Fruit fly (Drosophila melanogaster) whole organism, embryonic: ENCODE measurements around the gene Pstk.

Source experiments
- Ada2b ChIP-seq: fragments of 200-800 bp; sonication (Bioruptor generic); IDR thresholded peaks from 2 replicates; pipeline ENCODE4 v1.3.6; 2022; ENCODE audit warnings: missing biosample characterization, missing genetic modification characterization
- Awh ChIP-seq: fragments of 200-800 bp; sonication (Bioruptor generic); IDR thresholded peaks from 2 replicates; pipeline ENCODE4, ENCODE4 v1.3.6; 2022; ENCODE audit warnings: missing biosample characterization, missing genetic modification characterization
- C15 ChIP-seq: fragments of 200-800 bp; sonication (Bioruptor generic); IDR thresholded peaks from 3 replicates; pipeline ENCODE4 v1.3.6; 2022; ENCODE audit warnings: missing biosample characterization, missing genetic modification characterization
- CG11085 ChIP-seq: fragments of 200-800 bp; sonication (Bioruptor generic); IDR thresholded peaks from 2 replicates; pipeline ENCODE4 v1.3.6; 2022; ENCODE audit warnings: missing biosample characterization, missing genetic modification characterization
- CG12391 ChIP-seq: fragments of 200-800 bp; sonication (Bioruptor generic); optimal IDR thresholded peaks from 3 replicates; lab custom pipeline; 2018; ENCODE audit warnings: missing biosample characterization, mild to moderate bottlenecking, missing genetic modification characterization, moderate library complexity
- CG12744 ChIP-seq: fragments of 200-800 bp; sonication (Bioruptor generic); optimal IDR thresholded peaks from 2 replicates; lab custom pipeline; 2016; ENCODE audit warnings: missing biosample characterization, missing genetic modification characterization
- CG16813 ChIP-seq: fragments of 200-800 bp; sonication (Bioruptor generic); IDR thresholded peaks from 3 replicates; pipeline ENCODE4 v1.3.6; 2022; ENCODE audit warnings: missing biosample characterization, missing genetic modification characterization; ENCODE audit not compliant: partially characterized antibody
- CG16815 ChIP-seq: fragments of 200-800 bp; sonication (Bioruptor generic); optimal IDR thresholded peaks from 3 replicates; lab custom pipeline; 2017; ENCODE audit warnings: missing biosample characterization, mild to moderate bottlenecking, missing genetic modification characterization
- CG1792 ChIP-seq: fragments of 200-800 bp; sonication (Bioruptor generic); optimal IDR thresholded peaks from 2 replicates; lab custom pipeline; 2016; ENCODE audit warnings: missing biosample characterization, missing genetic modification characterization
- CG18619 ChIP-seq: fragments of 200-800 bp; sonication (Bioruptor generic); optimal IDR thresholded peaks from 3 replicates; lab custom pipeline; 2017; ENCODE audit warnings: missing biosample characterization, mild to moderate bottlenecking, missing genetic modification characterization
- CG31224 ChIP-seq: fragments of 200-800 bp; sonication (Bioruptor generic); IDR thresholded peaks from 2 replicates; pipeline ENCODE4 v1.3.6; 2022; ENCODE audit warnings: missing biosample characterization, missing genetic modification characterization
- CG34224 ChIP-seq: fragments of 200-800 bp; sonication (Bioruptor generic); IDR thresholded peaks from 3 replicates; pipeline ENCODE4 v1.3.6; 2022; ENCODE audit warnings: missing biosample characterization, missing genetic modification characterization; ENCODE audit not compliant: partially characterized antibody
- CG34376 ChIP-seq: fragments of 200-800 bp; sonication (Bioruptor generic); optimal IDR thresholded peaks from 2 replicates; lab custom pipeline; 2018; ENCODE audit warnings: missing biosample characterization, mild to moderate bottlenecking, missing genetic modification characterization
- CG5953 ChIP-seq: fragments of 200-800 bp; sonication (Bioruptor generic); IDR thresholded peaks from 2 replicates; pipeline ENCODE4 v1.3.6; 2022; ENCODE audit warnings: missing biosample characterization, missing genetic modification characterization
- CG7556 ChIP-seq: fragments of 200-800 bp; sonication (Bioruptor generic); optimal IDR thresholded peaks from 2 replicates; lab custom pipeline; 2017; ENCODE audit warnings: missing biosample characterization, mild to moderate bottlenecking, missing genetic modification characterization
- CG8089 ChIP-seq: fragments of 200-800 bp; sonication (Bioruptor generic); optimal IDR thresholded peaks from 3 replicates; lab custom pipeline; 2016; ENCODE audit warnings: missing biosample characterization, missing genetic modification characterization
- CG9215 ChIP-seq: fragments of 200-800 bp; sonication (Bioruptor generic); IDR thresholded peaks from 2 replicates; pipeline ENCODE4 v1.3.6; 2022; ENCODE audit warnings: missing biosample characterization, missing genetic modification characterization
- CG9727 ChIP-seq: fragments of 200-800 bp; sonication (Bioruptor generic); optimal IDR thresholded peaks from 3 replicates; lab custom pipeline; 2017; ENCODE audit warnings: missing biosample characterization, mild to moderate bottlenecking, missing genetic modification characterization
- D ChIP-seq, 2 experiments: fragments of 200-800 bp in 1 of 2; fragments of >200 bp in 1 of 2; sonication (Bioruptor generic) in 1 of 2; optimal IDR thresholded peaks; 2 replicates in 1 of 2; 3 replicates in 1 of 2; lab custom pipeline; 2017; ENCODE audit warnings: mild to moderate bottlenecking in 1 of 2, missing biosample characterization in 1 of 2, missing genetic modification characterization in 1 of 2, missing genetic modification reagents in 1 of 2
- Dip3 ChIP-seq: fragments of 200-800 bp; sonication (Bioruptor generic); optimal IDR thresholded peaks from 3 replicates; lab custom pipeline; 2016; ENCODE audit warnings: missing biosample characterization, missing genetic modification characterization
- Dp ChIP-seq: fragments of 200-800 bp; sonication (Bioruptor generic); optimal IDR thresholded peaks from 2 replicates; lab custom pipeline; 2018; ENCODE audit warnings: missing biosample characterization, mild to moderate bottlenecking, missing genetic modification characterization, moderate library complexity
- Eip74EF ChIP-seq, 2 experiments: fragments of 200-800 bp in 1 of 2; fragments of >200 bp in 1 of 2; sonication (Bioruptor generic) in 1 of 2; optimal IDR thresholded peaks; 2 replicates each; lab custom pipeline; 2017 to 2019; ENCODE audit warnings: missing biosample characterization in 2 of 2, missing genetic modification characterization in 2 of 2, mild to moderate bottlenecking in 1 of 2, moderate library complexity in 1 of 2
- GATAe ChIP-seq: fragments of 200-800 bp; sonication (Bioruptor generic); conservative IDR thresholded peaks from 2 replicates; pipeline ENCODE4 v1.3.6; 2022; ENCODE audit warnings: missing biosample characterization, missing genetic modification characterization
- HHEX ChIP-seq: fragments of 200-800 bp; sonication (Bioruptor generic); optimal IDR thresholded peaks from 3 replicates; lab custom pipeline; 2017; ENCODE audit warnings: missing biosample characterization, mild to moderate bottlenecking, missing genetic modification characterization, missing genetic modification reagents
- HLH54F ChIP-seq: fragments of 200-800 bp; sonication (Bioruptor generic); optimal IDR thresholded peaks from 3 replicates; lab custom pipeline; 2016; ENCODE audit warnings: missing biosample characterization, missing genetic modification characterization
- Hmr ChIP-seq: fragments of 200-800 bp; sonication (Bioruptor generic); optimal IDR thresholded peaks from 3 replicates; lab custom pipeline; 2017; ENCODE audit warnings: mild to moderate bottlenecking, missing biosample characterization, missing genetic modification reagents, missing genetic modification characterization
- Kr ChIP-seq: fragments of 200-800 bp; sonication (Bioruptor generic); optimal IDR thresholded peaks from 2 replicates; lab custom pipeline; 2017; ENCODE audit warnings: missing biosample characterization, mild to moderate bottlenecking, missing genetic modification characterization
- Lim3 ChIP-seq: fragments of 200-800 bp; sonication (Bioruptor generic); IDR thresholded peaks from 2 replicates; pipeline ENCODE4 v1.3.6; 2022; ENCODE audit warnings: missing biosample characterization, missing genetic modification characterization
- Nf-YC ChIP-seq: fragments of 200-800 bp; optimal IDR thresholded peaks from 3 replicates; lab custom pipeline; 2019; ENCODE audit warnings: missing biosample characterization, mild to moderate bottlenecking, missing genetic modification characterization, moderate library complexity
- NfI ChIP-seq: fragments of 200-800 bp; sonication (Bioruptor generic); optimal IDR thresholded peaks from 3 replicates; lab custom pipeline; 2018; ENCODE audit warnings: missing biosample characterization, mild to moderate bottlenecking, missing genetic modification characterization, moderate library complexity
- Oaz ChIP-seq: fragments of 200-800 bp; sonication (Bioruptor generic); IDR thresholded peaks from 2 replicates; pipeline ENCODE4 v1.3.6; 2022; ENCODE audit warnings: missing biosample characterization, missing genetic modification characterization
- Optix ChIP-seq: fragments of 200-800 bp; sonication (Bioruptor generic); IDR thresholded peaks from 3 replicates; pipeline ENCODE4 v1.3.6; 2022; ENCODE audit warnings: missing biosample characterization, missing genetic modification characterization
- Trl ChIP-seq, 3 experiments: fragments of >200 bp in 2 of 3; fragments of 200-800 bp in 1 of 3; sonication (Bioruptor generic) in 1 of 3; optimal IDR thresholded peaks; 2 replicates in 1 of 3; 3 replicates in 2 of 3; lab custom pipeline; 2016 to 2017; ENCODE audit warnings: missing biosample characterization in 1 of 3, missing genetic modification characterization in 1 of 3
- Xrp1 ChIP-seq: fragments of 200-800 bp; sonication (Bioruptor generic); IDR thresholded peaks from 2 replicates; pipeline ENCODE4 v1.3.6; 2022; ENCODE audit warnings: missing biosample characterization, missing genetic modification characterization
- YL-1 ChIP-seq: fragments of 200-800 bp; sonication (Bioruptor generic); optimal IDR thresholded peaks from 3 replicates; lab custom pipeline; 2017; ENCODE audit warnings: missing biosample characterization, mild to moderate bottlenecking, missing genetic modification characterization
- ato ChIP-seq: fragments of 200-800 bp; sonication (Bioruptor generic); IDR thresholded peaks from 2 replicates; pipeline ENCODE4 v1.3.6; 2022; ENCODE audit warnings: missing biosample characterization, missing genetic modification characterization; ENCODE audit not compliant: partially characterized antibody
- cas ChIP-seq: fragments of 200-800 bp; sonication (Bioruptor generic); IDR thresholded peaks from 2 replicates; pipeline ENCODE4 v1.3.6; 2022; ENCODE audit warnings: missing biosample characterization, missing genetic modification characterization
- ci ChIP-seq: fragments of 200-800 bp; sonication (Bioruptor generic); IDR thresholded peaks from 3 replicates; pipeline ENCODE4 v1.3.6; 2022; ENCODE audit warnings: missing biosample characterization, missing genetic modification characterization
- emc ChIP-seq: fragments of 200-800 bp; sonication (Bioruptor generic); optimal IDR thresholded peaks from 2 replicates; lab custom pipeline; 2016; ENCODE audit warnings: missing biosample characterization, missing genetic modification characterization
- exex ChIP-seq: fragments of 200-800 bp; sonication (Bioruptor generic); optimal IDR thresholded peaks from 4 replicates; lab custom pipeline; 2018; ENCODE audit warnings: missing biosample characterization, mild to moderate bottlenecking, missing genetic modification characterization, moderate library complexity
- hth ChIP-seq: fragments of >200 bp; optimal IDR thresholded peaks from 2 replicates; lab custom pipeline; 2017; ENCODE audit warnings: inconsistent platforms
- kah ChIP-seq: fragments of 200-800 bp; sonication (Bioruptor generic); optimal IDR thresholded peaks from 2 replicates; lab custom pipeline; 2018; ENCODE audit warnings: missing biosample characterization, mild to moderate bottlenecking, missing genetic modification characterization
- p53 ChIP-seq: fragments of 200-800 bp; sonication (Bioruptor generic); optimal IDR thresholded peaks from 2 replicates; lab custom pipeline; 2016; ENCODE audit warnings: missing biosample characterization, missing genetic modification characterization
- salm ChIP-seq: fragments of 200-800 bp; sonication (Bioruptor generic); optimal IDR thresholded peaks from 2 replicates; lab custom pipeline; 2018; ENCODE audit warnings: missing biosample characterization, mild to moderate bottlenecking, missing genetic modification characterization
- sens-2 ChIP-seq: fragments of 200-800 bp; sonication (Bioruptor generic); IDR thresholded peaks from 2 replicates; pipeline ENCODE4 v1.3.6; 2022; ENCODE audit warnings: missing biosample characterization, missing genetic modification characterization
- sim ChIP-seq: fragments of 200-800 bp; sonication (Bioruptor generic); IDR thresholded peaks from 2 replicates; pipeline ENCODE4 v1.3.6; 2022; ENCODE audit warnings: missing biosample characterization, missing genetic modification characterization
- sna ChIP-seq: fragments of 200-800 bp; sonication (Bioruptor generic); IDR thresholded peaks from 2 replicates; pipeline ENCODE4 v1.3.6; 2022; ENCODE audit warnings: missing biosample characterization, missing genetic modification characterization; ENCODE audit not compliant: partially characterized antibody
- tin ChIP-seq: fragments of 200-800 bp; sonication (Bioruptor generic); optimal IDR thresholded peaks from 3 replicates; lab custom pipeline; 2016; ENCODE audit warnings: missing biosample characterization, missing genetic modification characterization
- unpg ChIP-seq: fragments of 200-800 bp; sonication (Bioruptor generic); optimal IDR thresholded peaks from 3 replicates; lab custom pipeline; 2018; ENCODE audit warnings: missing biosample characterization, mild to moderate bottlenecking, missing genetic modification characterization, moderate library complexity
- usp ChIP-seq: fragments of >200 bp; optimal IDR thresholded peaks from 2 replicates; lab custom pipeline; 2017; ENCODE audit warnings: missing biosample characterization, missing genetic modification characterization
- yki ChIP-seq: fragments of >200 bp; optimal IDR thresholded peaks from 3 replicates; lab custom pipeline; 2018

The Pstk gene

dm6 chrX:19666991-19667409 lies 48.7 kb upstream of the Pstk start, which contains the start of gene Zw (continued):
- peak; percentile 38 for TF ChIP-seq CG34376 (GFP tag; lab: Kevin White, UChicago)
- no peak for TF ChIP-seq Lim3
- TF ChIP-seq C15 = no peak
- peak; percentile 19 for TF ChIP-seq HHEX
- TF ChIP-seq Trl (optimal IDR thresholded peaks at IDR 0.05; lab: Kevin White, UChicago) = no peak
- peak; percentile 47 for TF ChIP-seq Trl (GFP tag; optimal IDR thresholded peaks at IDR 0.05; lab: Kevin White, UChicago)
- TF ChIP-seq usp (GFP tag; lab: Kevin White, UChicago) = no peak
- no peak for TF ChIP-seq p53 (GFP tag; lab: Kevin White, UChicago)
- peak; percentile 56 for TF ChIP-seq tin (GFP tag; lab: Kevin White, UChicago)
- peak; percentile 48; the same call in 1 of the 2 replicates for TF ChIP-seq Ada2b (GFP tag; lab: Robert Waterston, UW)
- TF ChIP-seq D (optimal IDR thresholded peaks at IDR 0.05; lab: Kevin White, UChicago) = no peak
- no peak for TF ChIP-seq D (GFP tag; optimal IDR thresholded peaks at IDR 0.05; lab: Kevin White, UChicago)
- no peak for TF ChIP-seq Dp (GFP tag; lab: Kevin White, UChicago)
- TF ChIP-seq CG12744 = peak; percentile 36
- TF ChIP-seq exex (tag; lab: Kevin White, UChicago) = peak; percentile 7
- peak; percentile 21 for TF ChIP-seq CG12391 (tag; lab: Kevin White, UChicago)
- no peak for TF ChIP-seq cas (GFP tag; lab: Robert Waterston, UW)
- peak; percentile 10 for TF ChIP-seq CG8089
- TF ChIP-seq Kr (GFP tag; lab: Kevin White, UChicago) = no peak
- peak; percentile 70 for TF ChIP-seq CG16813 (GFP tag; lab: Robert Waterston, UW)
- TF ChIP-seq CG9727 (GFP tag; lab: Kevin White, UChicago) = no peak
- no peak for TF ChIP-seq Awh
- no peak for TF ChIP-seq salm (tag; lab: Kevin White, UChicago)
- peak; percentile 26; the same call in 1 of the 3 replicates for TF ChIP-seq CG34224
- TF ChIP-seq CG31224 (GFP tag; lab: Robert Waterston, UW) = 0 out of 2 replicates have a peak, but pooled peaks have one; percentile 38
- TF ChIP-seq kah (GFP tag; lab: Kevin White, UChicago) = no peak
- TF ChIP-seq CG18619 = peak; percentile 16
- TF ChIP-seq Oaz = no peak
- no peak for TF ChIP-seq hth (lab: Kevin White, UChicago)
- peak; percentile 27 for TF ChIP-seq Hmr
- peak; percentile 78 for TF ChIP-seq ci (GFP tag; lab: Robert Waterston, UW)
- 0 out of 3 replicates have a peak, but pooled peaks have one; percentile 60 for TF ChIP-seq Optix (GFP tag; lab: Robert Waterston, UW)
- TF ChIP-seq NfI (GFP tag; lab: Kevin White, UChicago) = peak; percentile 52
- peak; percentile 29 for TF ChIP-seq unpg (GFP tag; lab: Kevin White, UChicago)
- TF ChIP-seq CG5953 (GFP tag; lab: Robert Waterston, UW) = no peak
- TF ChIP-seq Dip3 (GFP tag; lab: Kevin White, UChicago) = peak; percentile 56
- no peak for TF ChIP-seq sna (GFP tag; lab: Robert Waterston, UW)
- peak; percentile 13; the same call in 1 of the 2 replicates for TF ChIP-seq GATAe
- TF ChIP-seq HLH54F (GFP tag; lab: Kevin White, UChicago) = peak; percentile 53
- no peak for TF ChIP-seq YL-1 (GFP tag; lab: Kevin White, UChicago)
- TF ChIP-seq CG7556 = no peak
- TF ChIP-seq ato (GFP tag; lab: Robert Waterston, UW) = no peak
- TF ChIP-seq CG11085 (GFP tag; lab: Robert Waterston, UW) = peak; percentile 60
- no peak for TF ChIP-seq sens-2 (GFP tag; lab: Robert Waterston, UW)
- no peak for TF ChIP-seq CG1792 (GFP tag; lab: Kevin White, UChicago)
- peak; percentile 1 for TF ChIP-seq Nf-YC
- TF ChIP-seq CG9215 = peak; percentile 61
- TF ChIP-seq Xrp1 (GFP tag; lab: Robert Waterston, UW) = peak; percentile 66
- no peak for TF ChIP-seq yki (lab: Kevin White, UChicago)
- no peak for TF ChIP-seq Eip74EF (GFP tag; optimal IDR thresholded peaks at IDR 0.05; lab: Kevin White, UChicago)
- peak; percentile 45 for TF ChIP-seq CG16815 (GFP tag; lab: Kevin White, UChicago)
- TF ChIP-seq sim (GFP tag; lab: Robert Waterston, UW) = no peak
- no peak for TF ChIP-seq emc (GFP tag; lab: Kevin White, UChicago)
